Worm (Caenorhabditis elegans): ENCODE data around the gene acbp-3.

ce11 chrX:10914421-10915277, 11.6 kb downstream of the acbp-3 start:
- TF ChIP-seq sem-2 (GFP tag; optimal IDR thresholded peaks at IDR 0.05) (no peak), mep-1 (tag; optimal IDR thresholded peaks at IDR 0.05) (no peak), snpc-4 (tag; optimal IDR thresholded peaks at IDR 0.05) (no peak), ces-1 (GFP tag; optimal IDR thresholded peaks at IDR 0.05) (no peak), lsy-2 (tag; optimal IDR thresholded peaks at IDR 0.05) (no peak), nhr-12 (tag; optimal IDR thresholded peaks at IDR 0.05) (no peak), unc-120 (tag; optimal IDR thresholded peaks at IDR 0.05; ENCODE audit: poor library complexity, severe bottlenecking) (no peak), lin-32 (GFP tag; optimal IDR thresholded peaks at IDR 0.05) (no peak), nhr-76 (tag; optimal IDR thresholded peaks at IDR 0.05) (no peak), sptf-1 (tag; optimal IDR thresholded peaks at IDR 0.05) (no peak), ztf-11 (tag; optimal IDR thresholded peaks at IDR 0.05) (no peak)

Measured in whole organism, mixed stage, embryonic.